Worm (Caenorhabditis elegans): ENCODE measurements around the gene nhr-11.

The nhr-11 gene

ce11 chrIV:9094356-9094755 lies 24.6 kb downstream of the nhr-11 start, which contains the start of gene mrpl-42:
mrpl-42 (minus strand) TSS chrIV:9094456.
- no peak for TF ChIP-seq egl-13 (tag; optimal IDR thresholded peaks at IDR 0.05)
- no peak for TF ChIP-seq vab-15 (tag; optimal IDR thresholded peaks at IDR 0.05)

ce11 chrIV:9095553-9095952 lies 25.8 kb downstream of the nhr-11 start, which contains the start of gene icln-1:
icln-1 (minus strand) TSS chrIV:9095653.
- no peak for TF ChIP-seq elt-2 (tag; optimal IDR thresholded peaks at IDR 0.05)
- TF ChIP-seq nhr-85 (tag): no peak
- no peak for TF ChIP-seq lsy-2 (tag; optimal IDR thresholded peaks at IDR 0.05)
- no peak for TF ChIP-seq sup-37 (GFP tag; optimal IDR thresholded peaks at IDR 0.05)
- no peak for TF ChIP-seq nhr-28 (tag; optimal IDR thresholded peaks at IDR 0.05)
- TF ChIP-seq nhr-77 (tag; optimal IDR thresholded peaks at IDR 0.05): no peak
- no peak for TF ChIP-seq sptf-1 (tag; optimal IDR thresholded peaks at IDR 0.05)
- TF ChIP-seq isw-1 (GFP tag; IDR thresholded peaks at IDR 0.05): no peak
- no peak for TF ChIP-seq ets-5 (GFP tag; IDR thresholded peaks at IDR 0.05)
- no peak for TF ChIP-seq hlh-17 (GFP tag; optimal IDR thresholded peaks at IDR 0.05; ENCODE audit: borderline replicate concordance)
- TF ChIP-seq dpl-1 (GFP tag; optimal IDR thresholded peaks at IDR 0.05): no peak
- no peak for TF ChIP-seq ceh-88 (GFP tag; IDR thresholded peaks at IDR 0.05)
- TF ChIP-seq lin-39 (tag; optimal IDR thresholded peaks at IDR 0.05): no peak
- no peak for TF ChIP-seq unc-130 (tag; optimal IDR thresholded peaks at IDR 0.05)
- TF ChIP-seq xbp-1 (tag; optimal IDR thresholded peaks at IDR 0.05): no peak
- TF ChIP-seq unc-98 (GFP tag; IDR thresholded peaks at IDR 0.05): no peak
- TF ChIP-seq sox-4 (tag; optimal IDR thresholded peaks at IDR 0.05): no peak
- no peak for TF ChIP-seq hlh-4 (tag; optimal IDR thresholded peaks at IDR 0.05)
- no peak for TF ChIP-seq ztf-11 (tag; optimal IDR thresholded peaks at IDR 0.05)
- no peak for TF ChIP-seq unc-86 (tag; optimal IDR thresholded peaks at IDR 0.05)

ce11 chrIV:9096160-9096879 lies 26.5 kb downstream of the nhr-11 start, which contains the start of the genes znf-706 and cpna-3:
znf-706 (minus strand) TSS chrIV:9096231.
cpna-3 (plus strand) TSS chrIV:9096842.
- peak; percentile 28 to 50 for TF ChIP-seq lsy-2 (tag; optimal IDR thresholded peaks at IDR 0.05)
- no peak for TF ChIP-seq fkh-8 (tag; optimal IDR thresholded peaks at IDR 0.05)
- TF ChIP-seq zag-1 (tag; optimal IDR thresholded peaks at IDR 0.05): no peak
- peak; percentile 90 for TF ChIP-seq F16B12.6 (tag; optimal IDR thresholded peaks at IDR 0.05)
- no peak for TF ChIP-seq sup-37 (GFP tag; optimal IDR thresholded peaks at IDR 0.05)
- peak; percentile 25 for TF ChIP-seq skn-1 (tag; optimal IDR thresholded peaks at IDR 0.05)
- no peak for TF ChIP-seq grh-1 (GFP tag; IDR thresholded peaks at IDR 0.05)
- TF ChIP-seq C34B4.2 (tag; optimal IDR thresholded peaks at IDR 0.05): no peak
- no peak for TF ChIP-seq pqm-1 (tag; optimal IDR thresholded peaks at IDR 0.05)
- TF ChIP-seq ceh-8 (GFP tag; optimal IDR thresholded peaks at IDR 0.05): no peak
- TF ChIP-seq Y116A8C.19 (tag; optimal IDR thresholded peaks at IDR 0.05; ENCODE audit: borderline replicate concordance): no peak
- TF ChIP-seq xbp-1 (tag; optimal IDR thresholded peaks at IDR 0.05): peak; percentile 21
- no peak for TF ChIP-seq efl-3 (GFP tag; optimal IDR thresholded peaks at IDR 0.05)
- no peak for TF ChIP-seq lir-3 (tag; optimal IDR thresholded peaks at IDR 0.05; ENCODE audit: poor library complexity)
- TF ChIP-seq jun-1 (tag; optimal IDR thresholded peaks at IDR 0.05): no peak
- no peak for TF ChIP-seq nhr-11 (tag; optimal IDR thresholded peaks at IDR 0.05)
- no peak for TF ChIP-seq sptf-1 (tag; optimal IDR thresholded peaks at IDR 0.05)
- TF ChIP-seq fos-1 (tag; optimal IDR thresholded peaks at IDR 0.05): no peak
- TF ChIP-seq lin-35 (GFP tag; optimal IDR thresholded peaks at IDR 0.05): peak; percentile 60 to 75
- TF ChIP-seq elt-3 (tag; optimal IDR thresholded peaks at IDR 0.05): no peak
- no peak for TF ChIP-seq unc-130 (tag; optimal IDR thresholded peaks at IDR 0.05)
- TF ChIP-seq snu-23 (GFP tag; optimal IDR thresholded peaks at IDR 0.05): peak; percentile 54
- no peak for TF ChIP-seq nhr-237 (tag; optimal IDR thresholded peaks at IDR 0.05)
- TF ChIP-seq ceh-82 (tag; optimal IDR thresholded peaks at IDR 0.05): peak; percentile 3 to 38 (median 14)
- peak; percentile 11 for TF ChIP-seq nhr-20 (tag; optimal IDR thresholded peaks at IDR 0.05)
- no peak for TF ChIP-seq egl-13 (tag; optimal IDR thresholded peaks at IDR 0.05)
- TF ChIP-seq ceh-63 (GFP tag; optimal IDR thresholded peaks at IDR 0.05): no peak
- TF ChIP-seq C04F5.9 (tag; optimal IDR thresholded peaks at IDR 0.05): no peak
- TF ChIP-seq sox-4 (tag; optimal IDR thresholded peaks at IDR 0.05): no peak
- no peak for TF ChIP-seq tlp-1 (tag; optimal IDR thresholded peaks at IDR 0.05)
- TF ChIP-seq nhr-71 (tag; optimal IDR thresholded peaks at IDR 0.05): peak; percentile 41
- TF ChIP-seq tbx-2 (tag; optimal IDR thresholded peaks at IDR 0.05): peak; percentile 14
- TF ChIP-seq dpl-1 (GFP tag; optimal IDR thresholded peaks at IDR 0.05): peak; percentile 65 to 70 (median 70)
- no peak for TF ChIP-seq mef-2 (tag; optimal IDR thresholded peaks at IDR 0.05)
